Worm (Caenorhabditis elegans): ENCODE data around the gene spr-2.

DNA sequence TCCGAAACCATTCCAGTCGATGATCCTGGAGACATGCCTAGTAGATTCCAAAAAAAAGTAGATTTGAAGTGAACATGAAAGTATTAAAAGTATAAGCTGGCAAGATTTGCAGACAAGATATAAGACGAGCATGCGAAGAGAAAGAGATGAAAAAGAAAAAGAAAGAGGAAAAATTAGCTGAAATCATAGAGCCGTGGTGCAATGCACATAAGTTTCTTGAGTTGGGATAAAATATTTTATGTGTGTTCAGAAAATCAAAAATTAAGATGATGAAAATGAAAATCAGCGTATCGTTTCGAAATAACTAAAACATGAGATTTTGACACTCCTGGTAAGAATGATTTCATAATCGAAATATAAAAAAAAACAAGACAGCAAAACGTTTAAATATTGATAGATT, 46.8 kb upstream of the spr-2 start, which contains the start of gene T11B7.2:
- TF ChIP-seq ama-1 (optimal IDR thresholded peaks at IDR 0.05) (no peak), flt-1 (GFP tag; IDR thresholded peaks at IDR 0.05) (no peak), aly-1 (tag; optimal IDR thresholded peaks at IDR 0.05) (no peak), scrt-1 (GFP tag; IDR thresholded peaks at IDR 0.05) (no peak), tbx-37 (GFP tag; conservative IDR thresholded peaks at IDR 0.05) (no peak), ceh-13 (GFP tag; optimal IDR thresholded peaks at IDR 0.05) (no peak), hmg-4 (GFP tag; optimal IDR thresholded peaks at IDR 0.05) (no peak), ceh-36 (tag; optimal IDR thresholded peaks at IDR 0.05) (no peak), tbx-11 (GFP tag; IDR thresholded peaks at IDR 0.05) (no peak), ets-7 (tag; optimal IDR thresholded peaks at IDR 0.05) (no peak), sea-1 (GFP tag; conservative IDR thresholded peaks at IDR 0.05) (no peak), hmbx-1 (tag; optimal IDR thresholded peaks at IDR 0.05) (no peak), hnd-1 (tag; optimal IDR thresholded peaks at IDR 0.05) (no peak)

Measured in whole organism, early embryonic.